Worm (Caenorhabditis elegans) whole organism, young adult: ENCODE measurements around the gene T25E4.1.

Experiments used
- B0035.1 ChIP-seq: sonication (generic microtip); optimal IDR thresholded peaks from 2 replicates; lab custom pipeline; 2016; ENCODE audit warnings: missing genetic modification characterization, mild to moderate bottlenecking, missing compliant biosample characterization, missing genotype, missing genetic modification reagents
- C06A6.2 ChIP-seq: fragments of 200-800 bp; sonication (Bioruptor generic); conservative IDR thresholded peaks from 2 replicates; pipeline ENCODE4 v1.3.6; 2022; ENCODE audit warnings: missing genetic modification characterization, missing compliant biosample characterization
- C17E4.6 ChIP-seq: fragments of 200-800 bp; sonication (Bioruptor generic); IDR thresholded peaks from 2 replicates; pipeline ENCODE4 v1.3.6; 2022; ENCODE audit warnings: missing genetic modification reagents, missing genetic modification characterization, missing compliant biosample characterization
- D2030.7 ChIP-seq: fragments of 200-800 bp; sonication (Bioruptor generic); IDR thresholded peaks from 2 replicates; pipeline ENCODE4 v1.3.6; 2022; ENCODE audit warnings: missing genetic modification reagents, missing genetic modification characterization, missing compliant biosample characterization
- F10E7.11 ChIP-seq: sonication (generic microtip); optimal IDR thresholded peaks from 2 replicates; lab custom pipeline; 2017; ENCODE audit warnings: mild to moderate bottlenecking, missing genetic modification characterization, moderate library complexity, missing compliant biosample characterization
- F23B12.7 ChIP-seq: sonication (generic microtip); optimal IDR thresholded peaks from 2 replicates; lab custom pipeline; 2017; ENCODE audit warnings: missing genetic modification characterization, mild to moderate bottlenecking, missing compliant biosample characterization, antibody characterized with exemption, moderate library complexity; ENCODE audit not compliant: insufficient read depth
- F33H1.4 ChIP-seq: fragments of 200-800 bp; sonication (Bioruptor generic); IDR thresholded peaks from 2 replicates; pipeline ENCODE4 v1.3.6; 2022; ENCODE audit warnings: missing genetic modification reagents, missing genetic modification characterization, missing compliant biosample characterization
- F39B2.1 ChIP-seq: fragments of 200-800 bp; sonication (Bioruptor generic); IDR thresholded peaks from 2 replicates; pipeline ENCODE4 v1.3.6; 2022; ENCODE audit warnings: missing genetic modification reagents, missing genetic modification characterization, missing compliant biosample characterization
- F49E8.2 ChIP-seq: sonication (generic microtip); optimal IDR thresholded peaks from 3 replicates; lab custom pipeline; 2017; ENCODE audit warnings: missing genetic modification characterization, mild to moderate bottlenecking, missing compliant biosample characterization, antibody characterized with exemption, moderate library complexity; ENCODE audit not compliant: insufficient read depth
- F55B11.4 ChIP-seq: sonication (generic microtip); optimal IDR thresholded peaks from 2 replicates; lab custom pipeline; 2016; ENCODE audit warnings: missing compliant biosample characterization, missing genetic modification characterization, borderline replicate concordance; ENCODE audit not compliant: insufficient read depth
- K11D2.4 ChIP-seq: fragments of 200-800 bp; sonication (Bioruptor generic); IDR thresholded peaks from 2 replicates; pipeline ENCODE4 v1.3.6; 2022; ENCODE audit warnings: missing genetic modification reagents, missing genetic modification characterization, missing compliant biosample characterization
- T26A5.8 ChIP-seq: sonication (generic microtip); optimal IDR thresholded peaks from 2 replicates; lab custom pipeline; 2016; ENCODE audit warnings: missing genetic modification characterization, missing compliant biosample characterization
- Y53F4B.3 ChIP-seq: fragments of 200-800 bp; sonication (Bioruptor generic); IDR thresholded peaks from 2 replicates; pipeline ENCODE4 v1.3.6; 2022; ENCODE audit warnings: missing genetic modification reagents, missing genetic modification characterization, missing compliant biosample characterization
- aptf-2 ChIP-seq: fragments of 200-800 bp; sonication (Bioruptor generic); conservative IDR thresholded peaks from 2 replicates; pipeline ENCODE4 v1.3.6; 2022; ENCODE audit warnings: missing genetic modification reagents, missing genetic modification characterization, missing compliant biosample characterization
- aptf-3 ChIP-seq: fragments of 200-800 bp; sonication (Bioruptor generic); IDR thresholded peaks from 2 replicates; pipeline ENCODE4 v1.3.6; 2022; ENCODE audit warnings: missing genetic modification characterization, missing compliant biosample characterization
- ccch-3 ChIP-seq: fragments of 200-800 bp; sonication (Bioruptor generic); optimal IDR thresholded peaks from 2 replicates; lab custom pipeline; 2018; ENCODE audit warnings: mild to moderate bottlenecking, missing genetic modification characterization, missing compliant biosample characterization
- ceh-40 ChIP-seq: fragments of 200-800 bp; sonication (Bioruptor generic); IDR thresholded peaks from 2 replicates; pipeline ENCODE4 v1.3.6; 2022; ENCODE audit warnings: missing genetic modification characterization, missing compliant biosample characterization
- ceh-58 ChIP-seq: fragments of 200-800 bp; sonication (Bioruptor generic); IDR thresholded peaks from 2 replicates; pipeline ENCODE4 v1.3.6; 2022; ENCODE audit warnings: missing genetic modification characterization, missing compliant biosample characterization
- ceh-79 ChIP-seq: sonication (generic microtip); optimal IDR thresholded peaks from 2 replicates; lab custom pipeline; 2017; ENCODE audit warnings: mild to moderate bottlenecking, missing genetic modification characterization, missing compliant biosample characterization
- chd-7 ChIP-seq: sonication (generic microtip); optimal IDR thresholded peaks from 2 replicates; lab custom pipeline; 2016; ENCODE audit warnings: mild to moderate bottlenecking, missing genetic modification characterization, moderate library complexity, missing compliant biosample characterization
- dox-1 ChIP-seq: fragments of 200-800 bp; sonication (Bioruptor generic); IDR thresholded peaks from 2 replicates; pipeline ENCODE4 v1.3.6; 2022; ENCODE audit warnings: missing genetic modification reagents, missing genetic modification characterization, missing compliant biosample characterization
- hmg-1.2 ChIP-seq: fragments of 200-800 bp; sonication (Bioruptor generic); IDR thresholded peaks from 2 replicates; pipeline ENCODE4 v1.3.6; 2022; ENCODE audit warnings: missing genetic modification reagents, missing genetic modification characterization, missing compliant biosample characterization
- hrde-1 ChIP-seq: sonication (generic microtip); optimal IDR thresholded peaks from 2 replicates; lab custom pipeline; 2016; ENCODE audit warnings: missing genetic modification characterization, mild to moderate bottlenecking, missing compliant biosample characterization, moderate library complexity, missing genotype, missing genetic modification reagents, borderline replicate concordance
- hsf-1 ChIP-seq: fragments of 200-800 bp; sonication (Bioruptor generic); IDR thresholded peaks from 2 replicates; pipeline ENCODE4 v1.3.6; 2022; ENCODE audit warnings: missing genetic modification reagents, missing genetic modification characterization, missing compliant biosample characterization
- let-607 ChIP-seq, 2 experiments: fragments of 200-800 bp in 1 of 2; sonication (Bioruptor generic) in 1 of 2; sonication (generic microtip) in 1 of 2; optimal IDR thresholded peaks; 2 replicates each; lab custom pipeline; 2016 to 2018; ENCODE audit warnings: mild to moderate bottlenecking in 2 of 2, missing compliant biosample characterization in 2 of 2, missing genetic modification characterization in 2 of 2, moderate library complexity in 2 of 2, missing genotype in 1 of 2
- lin-26 ChIP-seq: fragments of 200-800 bp; sonication (Bioruptor generic); IDR thresholded peaks from 2 replicates; pipeline ENCODE4 v1.3.6; 2022; ENCODE audit warnings: missing genetic modification reagents, missing genetic modification characterization, missing compliant biosample characterization
- lin-40 ChIP-seq: sonication (generic microtip); optimal IDR thresholded peaks from 2 replicates; lab custom pipeline; 2016; ENCODE audit warnings: missing genetic modification characterization, mild to moderate bottlenecking, missing compliant biosample characterization, missing genotype, missing genetic modification reagents
- lsl-1 ChIP-seq: fragments of 200-800 bp; sonication (Bioruptor generic); optimal IDR thresholded peaks from 2 replicates; lab custom pipeline; 2018; ENCODE audit warnings: mild to moderate bottlenecking, missing genetic modification characterization, moderate library complexity, missing compliant biosample characterization
- madf-6 ChIP-seq: fragments of 200-800 bp; sonication (Bioruptor generic); IDR thresholded peaks from 2 replicates; pipeline ENCODE4 v1.3.6; 2022; ENCODE audit warnings: missing genetic modification reagents, missing genetic modification characterization, missing compliant biosample characterization
- madf-8 ChIP-seq: fragments of 200-800 bp; sonication (Bioruptor generic); conservative IDR thresholded peaks from 2 replicates; pipeline ENCODE4 v1.3.6; 2022; ENCODE audit warnings: missing genetic modification reagents, missing genetic modification characterization, missing compliant biosample characterization
- mel-28 ChIP-seq: sonication (generic microtip); optimal IDR thresholded peaks from 2 replicates; lab custom pipeline; 2016; ENCODE audit warnings: borderline replicate concordance, mild to moderate bottlenecking, missing genetic modification characterization, missing compliant biosample characterization
- mes-4 ChIP-seq: sonication (generic microtip); optimal IDR thresholded peaks from 2 replicates; lab custom pipeline; 2016; ENCODE audit warnings: missing genotype, missing genetic modification characterization, missing compliant biosample characterization
- nhr-179 ChIP-seq: sonication (generic microtip); optimal IDR thresholded peaks from 2 replicates; lab custom pipeline; 2016; ENCODE audit warnings: mild to moderate bottlenecking, missing genetic modification characterization, missing compliant biosample characterization
- rcor-1 ChIP-seq: fragments of 200-800 bp; sonication (Bioruptor generic); IDR thresholded peaks from 2 replicates; pipeline ENCODE4 v1.3.6; 2022; ENCODE audit warnings: missing genetic modification reagents, missing genetic modification characterization, missing compliant biosample characterization
- sdz-38 ChIP-seq: sonication (generic microtip); optimal IDR thresholded peaks from 2 replicates; lab custom pipeline; 2016; ENCODE audit warnings: missing genotype, missing genetic modification characterization, missing compliant biosample characterization
- snpc-1.3 ChIP-seq: sonication (generic microtip); optimal IDR thresholded peaks from 2 replicates; lab custom pipeline; 2017; ENCODE audit warnings: missing genetic modification characterization, mild to moderate bottlenecking, missing compliant biosample characterization, antibody characterized with exemption, moderate library complexity, missing genotype, missing genetic modification reagents; ENCODE audit not compliant: insufficient read depth
- sptf-2 ChIP-seq: fragments of 200-800 bp; sonication (Bioruptor generic); optimal IDR thresholded peaks from 2 replicates; lab custom pipeline; 2018; ENCODE audit warnings: mild to moderate bottlenecking, missing genetic modification characterization, missing compliant biosample characterization
- tbx-9 ChIP-seq: sonication (generic microtip); optimal IDR thresholded peaks from 2 replicates; lab custom pipeline; 2016; ENCODE audit warnings: borderline replicate concordance, missing genetic modification characterization, inconsistent platforms, missing compliant biosample characterization
- tlf-1 ChIP-seq: fragments of 200-800 bp; sonication (Bioruptor generic); optimal IDR thresholded peaks from 2 replicates; lab custom pipeline; 2018; ENCODE audit warnings: mild to moderate bottlenecking, missing genetic modification characterization, missing compliant biosample characterization
- unc-130 ChIP-seq: sonication (generic microtip); optimal IDR thresholded peaks from 2 replicates; lab custom pipeline; 2016; ENCODE audit warnings: missing genetic modification reagents, missing genetic modification characterization, missing compliant biosample characterization
- unc-62 ChIP-seq: fragments of 150-350 bp; optimal IDR thresholded peaks from 2 replicates; lab custom pipeline; 2014; ENCODE audit warnings: missing biosample characterization, missing genetic modification reagents, missing genetic modification characterization
- ztf-22 ChIP-seq: fragments of 200-800 bp; sonication (Bioruptor generic); optimal IDR thresholded peaks from 2 replicates; lab custom pipeline; 2018; ENCODE audit warnings: mild to moderate bottlenecking, missing genetic modification characterization, moderate library complexity, missing compliant biosample characterization
- ztf-25 ChIP-seq: fragments of 200-800 bp; sonication (Bioruptor generic); IDR thresholded peaks from 2 replicates; pipeline ENCODE4 v1.3.6; 2022; ENCODE audit warnings: missing genetic modification reagents, missing genetic modification characterization, missing compliant biosample characterization
- ztf-26 ChIP-seq: sonication (generic microtip); optimal IDR thresholded peaks from 2 replicates; lab custom pipeline; 2017; ENCODE audit warnings: missing genetic modification characterization, missing compliant biosample characterization
- ztf-3 ChIP-seq: fragments of 200-800 bp; sonication (Bioruptor generic); optimal IDR thresholded peaks from 2 replicates; lab custom pipeline; 2018; ENCODE audit warnings: mild to moderate bottlenecking, missing genetic modification characterization, missing compliant biosample characterization
- ztf-6 ChIP-seq: fragments of 200-800 bp; sonication (Bioruptor generic); IDR thresholded peaks from 2 replicates; pipeline ENCODE4 v1.3.6; 2022; ENCODE audit warnings: missing genetic modification reagents, missing genetic modification characterization, missing compliant biosample characterization

The T25E4.1 gene

ce11 chrII:5543476-5544144, 34.5 kb upstream of the T25E4.1 start (continued):
- peak; percentile 96 for TF ChIP-seq C06A6.2
- TF ChIP-seq F49E8.2 (tag; lab: Kevin White, UChicago), result peak; percentile 59
- peak; percentile 79 to 91 for TF ChIP-seq let-607 (tag; optimal IDR thresholded peaks at IDR 0.05; lab: Kevin White, UChicago)
- peak; percentile 91 for TF ChIP-seq lin-26 (GFP tag; lab: Robert Waterston, UW)
- TF ChIP-seq ztf-6 (GFP tag; lab: Robert Waterston, UW), result 0 out of 2 replicates have a peak, but pooled peaks have one; percentile 44
- TF ChIP-seq hrde-1, result peak; percentile 80
- TF ChIP-seq ceh-58 (GFP tag; lab: Robert Waterston, UW), result 0 out of 2 replicates have a peak, but pooled peaks have one; percentile 12
- peak; percentile 95 for TF ChIP-seq K11D2.4 (GFP tag; lab: Robert Waterston, UW)
- TF ChIP-seq F23B12.7, result peak; percentile 93
- TF ChIP-seq mel-28, result peak; percentile 91
- TF ChIP-seq lin-40 (tag; lab: Kevin White, UChicago), result peak; percentile 99
- TF ChIP-seq dox-1 (GFP tag; lab: Robert Waterston, UW), result peak; percentile 97
- peak; percentile 55 for TF ChIP-seq lsl-1
- peak; percentile 86 for TF ChIP-seq ztf-22 (GFP tag; lab: Kevin White, UChicago)
- peak; percentile 95 for TF ChIP-seq ceh-79 (tag; lab: Kevin White, UChicago)
- peak; percentile 8; the same call in 1 of the 2 replicates for TF ChIP-seq F39B2.1 (GFP tag; lab: Robert Waterston, UW)
- TF ChIP-seq ztf-26 (tag; lab: Kevin White, UChicago), result peak; percentile 98
- TF ChIP-seq F55B11.4 (tag; lab: Kevin White, UChicago), result no peak
- peak; percentile 64 for TF ChIP-seq F33H1.4
- TF ChIP-seq madf-6, result peak; percentile 85
- TF ChIP-seq unc-62 (GFP tag; lab: Kevin White, UChicago), result peak; percentile 23
- TF ChIP-seq mes-4 (tag; lab: Kevin White, UChicago), result peak; percentile 55
- peak; percentile 94 for TF ChIP-seq B0035.1 (tag; lab: Kevin White, UChicago)
- 0 out of 2 replicates have a peak, but pooled peaks have one; percentile 79 for TF ChIP-seq ceh-40 (GFP tag; lab: Robert Waterston, UW)
- peak; percentile 97 for TF ChIP-seq ztf-3 (GFP tag; lab: Kevin White, UChicago)
- TF ChIP-seq tlf-1, result peak; percentile 94
- TF ChIP-seq ccch-3, result peak; percentile 81
- TF ChIP-seq Y53F4B.3 (GFP tag; lab: Robert Waterston, UW), result no peak
- TF ChIP-seq tbx-9, result no peak
- TF ChIP-seq C17E4.6 (GFP tag; lab: Robert Waterston, UW), result peak; percentile 85
- peak; percentile 67 for TF ChIP-seq hsf-1 (GFP tag; lab: Robert Waterston, UW)
- peak; percentile 77 for TF ChIP-seq snpc-1.3 (tag; lab: Kevin White, UChicago)
- peak; percentile 95 for TF ChIP-seq F10E7.11 (tag; lab: Kevin White, UChicago)
- TF ChIP-seq ztf-25 (GFP tag; lab: Robert Waterston, UW), result no peak
- TF ChIP-seq nhr-179 (tag; lab: Kevin White, UChicago), result peak; percentile 54
- peak; percentile 10 for TF ChIP-seq sptf-2 (GFP tag; lab: Kevin White, UChicago)
- peak; percentile 49 for TF ChIP-seq madf-8
- TF ChIP-seq aptf-3 (GFP tag; lab: Robert Waterston, UW), result peak; percentile 83; the same call in 1 of the 2 replicates
- peak; percentile 72; the same call in 1 of the 2 replicates for TF ChIP-seq aptf-2 (GFP tag; lab: Robert Waterston, UW)
- peak; percentile 44 for TF ChIP-seq sdz-38 (tag; lab: Kevin White, UChicago)
- TF ChIP-seq D2030.7 (GFP tag; lab: Robert Waterston, UW), result peak; percentile 78
- TF ChIP-seq rcor-1, result peak; percentile 92
- TF ChIP-seq chd-7 (tag; lab: Kevin White, UChicago), result peak; percentile 97
- TF ChIP-seq T26A5.8 (tag; lab: Kevin White, UChicago), result peak; percentile 40
- TF ChIP-seq hmg-1.2, result peak; percentile 90
- TF ChIP-seq unc-130, result peak; percentile 72
